Worm (Caenorhabditis elegans) whole organism, mixed stage, embryonic: ENCODE data around the gene nkb-2.
A peak's percentile ranks its signal among the peaks of the same experiment; 100 is the strongest.

Source experiments
- M03D4.4 ChIP-seq: sonication (generic microtip); optimal IDR thresholded peaks from 2 replicates; lab custom pipeline; 2017; ENCODE audit warnings: mild to moderate bottlenecking, missing genetic modification characterization, missing compliant biosample characterization
- blmp-1 ChIP-seq: fragments of 150-350 bp; optimal IDR thresholded peaks from 2 replicates; lab custom pipeline; 2014; ENCODE audit warnings: missing biosample characterization, missing genetic modification characterization
- ceh-39 ChIP-seq: fragments of 150-350 bp; optimal IDR thresholded peaks from 2 replicates; lab custom pipeline; 2014; ENCODE audit warnings: missing biosample characterization, missing genetic modification characterization
- ceh-43 ChIP-seq: fragments of 200-800 bp; sonication (Bioruptor generic); optimal IDR thresholded peaks from 2 replicates; lab custom pipeline; 2018; ENCODE audit warnings: mild to moderate bottlenecking, missing genetic modification characterization, moderate library complexity, missing compliant biosample characterization
- ceh-83 ChIP-seq: fragments of 200-800 bp; sonication (Bioruptor generic); optimal IDR thresholded peaks from 2 replicates; lab custom pipeline; 2018; ENCODE audit warnings: mild to moderate bottlenecking, missing genetic modification characterization, missing compliant biosample characterization
- ces-1 ChIP-seq: fragments of 150-350 bp; optimal IDR thresholded peaks from 2 replicates; lab custom pipeline; 2014; ENCODE audit warnings: missing biosample characterization, missing genetic modification reagents, missing genetic modification characterization
- cnd-1 ChIP-seq: fragments of 200-800 bp; sonication (Bioruptor generic); optimal IDR thresholded peaks from 2 replicates; lab custom pipeline; 2018; ENCODE audit warnings: mild to moderate bottlenecking, missing genetic modification characterization, missing compliant biosample characterization
- drap-1 ChIP-seq: fragments of 200-800 bp; sonication (Bioruptor generic); optimal IDR thresholded peaks from 3 replicates; lab custom pipeline; 2018; ENCODE audit warnings: mild to moderate bottlenecking, missing genetic modification characterization, missing compliant biosample characterization
- elt-1 ChIP-seq: sonication (generic microtip); optimal IDR thresholded peaks from 2 replicates; lab custom pipeline; 2017; ENCODE audit warnings: missing genetic modification characterization, mild to moderate bottlenecking, missing compliant biosample characterization, antibody characterized with exemption, moderate library complexity, borderline replicate concordance; ENCODE audit not compliant: insufficient read depth
- elt-3 ChIP-seq: fragments of 150-350 bp; optimal IDR thresholded peaks from 2 replicates; lab custom pipeline; 2014; ENCODE audit warnings: missing biosample characterization, missing genetic modification characterization
- flh-1 ChIP-seq: fragments of 200-800 bp; sonication (Bioruptor generic); optimal IDR thresholded peaks from 2 replicates; lab custom pipeline; 2018; ENCODE audit warnings: mild to moderate bottlenecking, missing genetic modification characterization, moderate library complexity, missing compliant biosample characterization
- ham-2 ChIP-seq: fragments of 200-800 bp; sonication (Bioruptor generic); optimal IDR thresholded peaks from 2 replicates; lab custom pipeline; 2018; ENCODE audit warnings: mild to moderate bottlenecking, missing genetic modification characterization, missing compliant biosample characterization
- hlh-1 ChIP-seq: fragments of 150-350 bp; optimal IDR thresholded peaks from 2 replicates; lab custom pipeline; 2014; ENCODE audit warnings: missing biosample characterization, missing genetic modification reagents, missing genetic modification characterization
- lin-13 ChIP-seq: fragments of 150-350 bp; optimal IDR thresholded peaks from 2 replicates; lab custom pipeline; 2014; ENCODE audit warnings: missing biosample characterization, missing genetic modification characterization
- lin-32 ChIP-seq: fragments of 200-800 bp; sonication (Bioruptor generic); optimal IDR thresholded peaks from 2 replicates; lab custom pipeline; 2018; ENCODE audit warnings: mild to moderate bottlenecking, missing genetic modification characterization, missing compliant biosample characterization
- lsy-2 ChIP-seq: fragments of 150-350 bp; optimal IDR thresholded peaks from 2 replicates; lab custom pipeline; 2014; ENCODE audit warnings: missing biosample characterization, missing genetic modification characterization
- mab-5 ChIP-seq: fragments of 150-350 bp; optimal IDR thresholded peaks from 2 replicates; lab custom pipeline; 2014; ENCODE audit warnings: missing biosample characterization, missing genetic modification characterization
- mep-1 ChIP-seq: fragments of 150-350 bp; optimal IDR thresholded peaks from 2 replicates; lab custom pipeline; 2017; ENCODE audit warnings: missing biosample characterization, missing genetic modification reagents, missing genetic modification characterization, inconsistent platforms
- mls-2 ChIP-seq: sonication (generic microtip); optimal IDR thresholded peaks from 2 replicates; lab custom pipeline; 2016; ENCODE audit warnings: mild to moderate bottlenecking, missing genetic modification characterization, moderate library complexity, missing compliant biosample characterization
- nhr-12 ChIP-seq: fragments of 150-350 bp; optimal IDR thresholded peaks from 2 replicates; lab custom pipeline; 2014; ENCODE audit warnings: missing biosample characterization, missing genetic modification characterization
- nhr-2 ChIP-seq: fragments of 150-350 bp; optimal IDR thresholded peaks from 2 replicates; lab custom pipeline; 2014; ENCODE audit warnings: missing biosample characterization, missing genetic modification characterization
- nhr-237 ChIP-seq: fragments of 150-350 bp; optimal IDR thresholded peaks from 2 replicates; lab custom pipeline; 2014; ENCODE audit warnings: missing biosample characterization, missing genetic modification characterization
- nhr-28 ChIP-seq: fragments of 150-350 bp; optimal IDR thresholded peaks from 2 replicates; lab custom pipeline; 2014; ENCODE audit warnings: missing biosample characterization, missing genetic modification characterization
- nhr-76 ChIP-seq: sonication (generic microtip); optimal IDR thresholded peaks from 2 replicates; lab custom pipeline; 2017; ENCODE audit warnings: missing biosample characterization, missing genetic modification characterization
- pha-4 ChIP-seq: fragments of 150-350 bp; optimal IDR thresholded peaks from 2 replicates; lab custom pipeline; 2018; ENCODE audit warnings: missing biosample characterization, missing genetic modification reagents, missing genetic modification characterization
- sem-2 ChIP-seq: fragments of 200-800 bp; sonication (Bioruptor generic); optimal IDR thresholded peaks from 2 replicates; lab custom pipeline; 2018; ENCODE audit warnings: mild to moderate bottlenecking, missing genetic modification characterization, missing compliant biosample characterization
- snpc-4 ChIP-seq: fragments of 150-350 bp; optimal IDR thresholded peaks from 2 replicates; lab custom pipeline; 2014; ENCODE audit warnings: missing biosample characterization, missing genetic modification characterization
- sptf-1 ChIP-seq: sonication (generic microtip); optimal IDR thresholded peaks from 2 replicates; lab custom pipeline; 2017; ENCODE audit warnings: mild to moderate bottlenecking, missing genetic modification characterization, moderate library complexity, missing compliant biosample characterization
- tbx-8 ChIP-seq: fragments of 200-800 bp; sonication (Bioruptor generic); optimal IDR thresholded peaks from 2 replicates; lab custom pipeline; 2018; ENCODE audit warnings: mild to moderate bottlenecking, missing genetic modification characterization, moderate library complexity, missing compliant biosample characterization
- unc-120 ChIP-seq: sonication (generic microtip); optimal IDR thresholded peaks from 2 replicates; lab custom pipeline; 2017; ENCODE audit warnings: missing genetic modification characterization, missing compliant biosample characterization; ENCODE audit not compliant: poor library complexity, severe bottlenecking
- unc-39 ChIP-seq: fragments of 150-350 bp; optimal IDR thresholded peaks from 2 replicates; lab custom pipeline; 2014; ENCODE audit warnings: missing biosample characterization, missing genetic modification characterization

The nkb-2 gene

ce11 chrIV:10574471-10574870, 16.3 kb upstream of the nkb-2 start:
- no peak for TF ChIP-seq cnd-1 (tag; lab: Kevin White, UChicago)
- TF ChIP-seq ces-1, result peak; percentile 35
- no peak for TF ChIP-seq ham-2
- no peak for TF ChIP-seq drap-1 (GFP tag; lab: Kevin White, UChicago)
- no peak for TF ChIP-seq nhr-12
- TF ChIP-seq, all 35 proteins: peak for 1

DNA sequence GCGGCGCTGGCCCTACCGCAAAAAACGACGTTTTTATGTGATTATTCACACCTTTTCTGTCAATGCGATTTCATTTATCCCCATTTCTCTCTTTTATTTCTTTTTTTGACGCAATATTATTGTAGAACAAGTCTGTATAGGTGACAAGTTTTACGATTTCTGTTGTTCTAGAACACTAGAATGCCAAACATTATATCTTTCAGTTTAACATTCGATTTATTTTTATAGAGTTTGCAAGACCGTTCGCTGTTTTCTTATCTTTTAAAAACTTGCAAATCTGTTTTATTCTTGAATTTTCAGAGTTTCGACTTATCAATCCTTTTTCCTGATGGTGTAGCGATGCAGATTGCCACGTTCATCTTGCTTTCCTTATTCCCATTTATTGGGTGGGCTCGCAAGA, 14.7 kb upstream of the nkb-2 start, which contains the start of gene efn-2:
Gene efn-2, plus strand, starts transcription at position 301 of the 400 bp plus-strand sequence.
- no peak for TF ChIP-seq cnd-1 (tag; lab: Kevin White, UChicago)
- TF ChIP-seq, all 35 proteins: peak for 0

- no peak for TF ChIP-seq sem-2 (GFP tag; lab: Kevin White, UChicago)
- peak; percentile 27 for TF ChIP-seq elt-1 (tag; lab: Kevin White, UChicago)
- no peak for TF ChIP-seq blmp-1 (tag; lab: Kevin White, UChicago)
- no peak for TF ChIP-seq ceh-43 (GFP tag; lab: Kevin White, UChicago)
- no peak for TF ChIP-seq snpc-4
- TF ChIP-seq mep-1, result no peak
- TF ChIP-seq nhr-28 (tag; lab: Kevin White, UChicago), result no peak
- peak; percentile 31 for TF ChIP-seq elt-3 (tag; lab: Kevin White, UChicago)
- TF ChIP-seq drap-1 (GFP tag; lab: Kevin White, UChicago), result no peak
- no peak for TF ChIP-seq lin-13 (tag; lab: Kevin White, UChicago)
- no peak for TF ChIP-seq mab-5 (tag; lab: Kevin White, UChicago)
- TF ChIP-seq tbx-8 (GFP tag; lab: Kevin White, UChicago), result no peak
- no peak for TF ChIP-seq nhr-2 (tag; lab: Kevin White, UChicago)
- no peak for TF ChIP-seq mls-2 (tag; lab: Kevin White, UChicago)
- no peak for TF ChIP-seq nhr-12
- TF ChIP-seq nhr-237 (tag; lab: Kevin White, UChicago), result no peak
- TF ChIP-seq pha-4 (tag; lab: Kevin White, UChicago), result no peak
- peak; percentile 72 for TF ChIP-seq ham-2
- no peak for TF ChIP-seq ceh-83 (GFP tag; lab: Kevin White, UChicago)
- TF ChIP-seq sptf-1 (tag; lab: Kevin White, UChicago), result no peak
- no peak for TF ChIP-seq unc-39
These were observed 14.1 kb upstream of the nkb-2 start for ce11 chrIV:10576624-10577023.

ce11 chrIV:10577600-10577999, 13.1 kb upstream of the nkb-2 start:
- TF ChIP-seq elt-1 (tag; lab: Kevin White, UChicago) (no peak), mab-5 (tag; lab: Kevin White, UChicago) (no peak), nhr-12 (no peak), nhr-2 (tag; lab: Kevin White, UChicago) (no peak), sem-2 (GFP tag; lab: Kevin White, UChicago) (no peak), hlh-1 (no peak), mls-2 (tag; lab: Kevin White, UChicago) (no peak), elt-3 (tag; lab: Kevin White, UChicago) (no peak), ceh-83 (GFP tag; lab: Kevin White, UChicago) (no peak), M03D4.4 (tag; lab: Kevin White, UChicago) (no peak), lsy-2 (tag; lab: Kevin White, UChicago) (no peak), cnd-1 (tag; lab: Kevin White, UChicago) (no peak), pha-4 (tag; lab: Kevin White, UChicago) (no peak), nhr-76 (tag; lab: Kevin White, UChicago) (no peak), flh-1 (GFP tag; lab: Kevin White, UChicago) (no peak), nhr-237 (tag; lab: Kevin White, UChicago) (no peak), ceh-39 (tag; lab: Kevin White, UChicago) (no peak), unc-120 (tag; lab: Kevin White, UChicago) (no peak), tbx-8 (GFP tag; lab: Kevin White, UChicago) (no peak), ces-1 (no peak)

- TF ChIP-seq unc-120 (tag; lab: Kevin White, UChicago), result no peak
- TF ChIP-seq blmp-1 (tag; lab: Kevin White, UChicago), result no peak
- TF ChIP-seq ces-1, result peak; percentile 5
- no peak for TF ChIP-seq lin-32
These were observed 12.4 kb upstream of the nkb-2 start, which contains the start of gene lgc-43 for ce11 chrIV:10578367-10578766. lgc-43 (plus strand) TSS chrIV:10578667.
